Worm (Caenorhabditis elegans) whole organism, L3 larva: Measurements from ENCODE around the gene F21G4.5.

Experiments used
- R02D3.7 ChIP-seq: fragments of 150-350 bp; optimal IDR thresholded peaks from 2 replicates; lab custom pipeline; 2014; ENCODE audit warnings: missing biosample characterization, missing genetic modification characterization
- ceh-28 ChIP-seq: fragments of 150-350 bp; optimal IDR thresholded peaks from 2 replicates; lab custom pipeline; 2014; ENCODE audit warnings: missing biosample characterization, missing genetic modification reagents, missing genetic modification characterization
- daf-12 ChIP-seq: fragments of 150-350 bp; optimal IDR thresholded peaks from 2 replicates; lab custom pipeline; 2014; ENCODE audit warnings: missing biosample characterization, missing genetic modification reagents, missing genetic modification characterization
- egl-27 ChIP-seq: sonication (generic microtip); optimal IDR thresholded peaks from 4 replicates; lab custom pipeline; 2017; ENCODE audit warnings: missing biosample characterization, missing genetic modification reagents, missing genetic modification characterization
- egl-5 ChIP-seq: fragments of 150-350 bp; optimal IDR thresholded peaks from 2 replicates; lab custom pipeline; 2017; ENCODE audit warnings: missing biosample characterization, missing genetic modification reagents, missing genetic modification characterization, inconsistent platforms
- eor-1 ChIP-seq, 2 experiments: fragments of 150-350 bp; optimal IDR thresholded peaks; 2 replicates each; lab custom pipeline; 2014 to 2018; ENCODE audit warnings: missing biosample characterization in 2 of 2, missing genetic modification characterization in 2 of 2
- fkh-2 ChIP-seq: fragments of 150-350 bp; optimal IDR thresholded peaks from 2 replicates; lab custom pipeline; 2014; ENCODE audit warnings: missing biosample characterization, missing genetic modification reagents, missing genetic modification characterization
- hmg-11 ChIP-seq: sonication (generic microtip); optimal IDR thresholded peaks from 2 replicates; lab custom pipeline; 2016; ENCODE audit warnings: missing genetic modification characterization, missing compliant biosample characterization
- lin-39 ChIP-seq: fragments of 150-350 bp; optimal IDR thresholded peaks from 2 replicates; lab custom pipeline; 2018; ENCODE audit warnings: missing biosample characterization, missing genetic modification reagents, missing genetic modification characterization
- nhr-11 ChIP-seq: fragments of 150-350 bp; optimal IDR thresholded peaks from 2 replicates; lab custom pipeline; 2014; ENCODE audit warnings: missing biosample characterization, missing genetic modification characterization
- nhr-23 ChIP-seq: fragments of 150-350 bp; optimal IDR thresholded peaks from 2 replicates; lab custom pipeline; 2014; ENCODE audit warnings: missing biosample characterization, missing genetic modification reagents, missing genetic modification characterization
- nhr-237 ChIP-seq: fragments of 150-350 bp; optimal IDR thresholded peaks from 2 replicates; lab custom pipeline; 2014; ENCODE audit warnings: missing biosample characterization, missing genetic modification characterization
- nhr-67 ChIP-seq: fragments of 150-350 bp; optimal IDR thresholded peaks from 2 replicates; lab custom pipeline; 2014; ENCODE audit warnings: missing biosample characterization, missing genetic modification characterization
- nhr-77 ChIP-seq: fragments of 150-350 bp; optimal IDR thresholded peaks from 2 replicates; lab custom pipeline; 2014; ENCODE audit warnings: missing biosample characterization, missing genetic modification characterization
- pqm-1 ChIP-seq: fragments of 150-350 bp; optimal IDR thresholded peaks from 2 replicates; lab custom pipeline; 2017; ENCODE audit warnings: missing biosample characterization, missing genetic modification characterization, inconsistent platforms
- skn-1 ChIP-seq: fragments of 150-350 bp; optimal IDR thresholded peaks from 2 replicates; lab custom pipeline; 2014; ENCODE audit warnings: missing biosample characterization, missing genetic modification characterization
- unc-39 ChIP-seq: sonication (generic microtip); optimal IDR thresholded peaks from 4 replicates; lab custom pipeline; 2017; ENCODE audit warnings: missing biosample characterization, missing genetic modification characterization
- unc-62 ChIP-seq: fragments of 150-350 bp; sonication (generic microtip); optimal IDR thresholded peaks from 4 replicates; lab custom pipeline; 2014; ENCODE audit warnings: missing biosample characterization, missing genetic modification reagents, missing genetic modification characterization
- ztf-11 ChIP-seq: fragments of 150-350 bp; optimal IDR thresholded peaks from 2 replicates; lab custom pipeline; 2014; ENCODE audit warnings: missing biosample characterization, missing genetic modification characterization
- ztf-4 ChIP-seq: fragments of 150-350 bp; optimal IDR thresholded peaks from 2 replicates; lab custom pipeline; 2014; ENCODE audit warnings: missing biosample characterization, missing genetic modification characterization

The F21G4.5 gene

ce11 chrX:9954483-9955041 is 48.6 kb downstream of the F21G4.5 start, which contains the start of gene cysl-1:
TSS of gene cysl-1 (minus strand) at chrX:9954533.
- no peak for TF ChIP-seq nhr-23
- TF ChIP-seq unc-62 = no peak
- TF ChIP-seq nhr-67 (tag; lab: Kevin White, UChicago) = no peak
- peak; percentile 50 for TF ChIP-seq egl-5 (tag; lab: Kevin White, UChicago)
- no peak for TF ChIP-seq nhr-237 (tag; lab: Kevin White, UChicago)

ce11 chrX:9956052-9956451 is 50.1 kb downstream of the F21G4.5 start:
- TF ChIP-seq nhr-11 (tag; lab: Kevin White, UChicago) (no peak), R02D3.7 (tag; lab: Kevin White, UChicago) (no peak), skn-1 (tag; lab: Kevin White, UChicago) (no peak), eor-1 (tag; optimal IDR thresholded peaks at IDR 0.05; lab: Kevin White, UChicago) (no peak), egl-27 (tag; lab: Kevin White, UChicago) (no peak), unc-39 (tag; lab: Kevin White, UChicago) (no peak), ceh-28 (tag; lab: Kevin White, UChicago) (no peak), hmg-11 (no peak), ztf-11 (tag; lab: Kevin White, UChicago) (no peak), nhr-77 (tag; lab: Kevin White, UChicago) (no peak)

ce11 chrX:9957449-9957848 is 51.5 kb downstream of the F21G4.5 start:
- TF ChIP-seq nhr-77 (tag; lab: Kevin White, UChicago) = no peak
- TF ChIP-seq fkh-2 = no peak
- TF ChIP-seq ztf-4 = no peak
- TF ChIP-seq lin-39 (tag; lab: Kevin White, UChicago) = no peak
- TF ChIP-seq egl-27 (tag; lab: Kevin White, UChicago) = no peak
- TF ChIP-seq pqm-1 = no peak
- no peak for TF ChIP-seq daf-12 (tag; lab: Kevin White, UChicago)
- TF ChIP-seq egl-5 (tag; lab: Kevin White, UChicago) = no peak
- TF ChIP-seq hmg-11 = no peak
